Fruit fly (Drosophila melanogaster) Kc167 (cell line): Measurements from ENCODE around the gene beat-IIb.

ENCODE experiments used
- Myc ChIP-seq: fragments of >200 bp; optimal IDR thresholded peaks from 2 replicates; lab custom pipeline; 2017; ENCODE audit warnings: missing external identifiers
- Sin3A ChIP-seq: fragments of >200 bp; optimal IDR thresholded peaks from 2 replicates; lab custom pipeline; 2018; ENCODE audit warnings: missing external identifiers
- h ChIP-seq: fragments of >200 bp; optimal IDR thresholded peaks from 3 replicates; lab custom pipeline; 2018; ENCODE audit warnings: missing external identifiers
- insv ChIP-seq: fragments of >200 bp; optimal IDR thresholded peaks from 3 replicates; lab custom pipeline; 2018; ENCODE audit warnings: missing external identifiers
- psq ChIP-seq: fragments of >200 bp; optimal IDR thresholded peaks from 2 replicates; lab custom pipeline; 2017; ENCODE audit warnings: missing external identifiers

DNA sequence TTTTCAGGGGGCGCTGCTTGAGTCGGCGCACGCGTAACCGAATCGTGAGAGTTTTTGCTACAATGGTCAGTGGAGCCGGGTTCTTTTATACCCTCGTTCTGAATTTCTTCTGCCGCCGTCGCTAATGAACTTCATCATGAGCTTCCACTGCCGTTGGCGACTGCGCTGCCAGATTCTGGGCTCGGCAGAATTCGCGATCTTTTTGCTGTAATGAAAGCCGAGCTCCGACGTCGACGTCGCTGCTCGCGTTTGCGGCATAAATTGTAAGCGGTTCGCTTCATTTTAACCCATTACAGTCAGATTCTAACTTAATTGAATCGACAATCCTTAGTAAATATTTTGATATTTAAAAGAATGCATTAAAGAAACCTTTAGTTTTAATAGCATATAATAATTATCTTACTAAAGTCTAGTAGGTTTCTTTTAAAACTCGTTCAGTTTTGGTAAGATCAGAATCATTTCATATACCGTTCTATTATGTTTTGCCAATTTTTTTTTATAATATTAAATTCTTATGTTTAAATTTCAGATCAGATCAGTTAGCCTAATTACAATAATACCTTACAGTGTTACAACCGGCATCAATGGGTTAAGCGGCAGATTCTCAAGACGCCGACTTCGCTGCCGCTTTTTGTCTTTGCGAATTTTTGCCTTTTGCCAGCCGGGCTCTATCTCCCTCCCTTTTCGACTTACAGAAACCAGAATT is 62.6 kb downstream of the beat-IIb start, which contains the start of gene Mur89F:
- TF ChIP-seq psq (lab: Kevin White, UChicago) (no peak), Sin3A (no peak), Myc (lab: Kevin White, UChicago) (no peak), h (no peak), insv (lab: Kevin White, UChicago) (no peak)
